Fruit fly (Drosophila melanogaster): ENCODE results near the gene CG7296.

dm6 chr2L:10694053-10694618, 7.3 kb upstream of the CG7296 start, which contains the start of gene CG17108:
- TF ChIP-seq CG8478 (optimal IDR thresholded peaks at IDR 0.05), result no peak
- no peak for TF ChIP-seq CTCF (optimal IDR thresholded peaks at IDR 0.05)
